Fruit fly (Drosophila melanogaster) whole organism, embryonic: ENCODE measurements around the gene gry.

Source experiments
- C15 ChIP-seq: fragments of 200-800 bp; sonication (Bioruptor generic); IDR thresholded peaks from 3 replicates; pipeline ENCODE4 v1.3.6; 2022; ENCODE audit warnings: missing biosample characterization, missing genetic modification characterization
- CG10654 ChIP-seq: fragments of 200-800 bp; sonication (Bioruptor generic); optimal IDR thresholded peaks from 2 replicates; lab custom pipeline; 2016; ENCODE audit warnings: missing biosample characterization, missing genetic modification characterization
- CG12744 ChIP-seq: fragments of 200-800 bp; sonication (Bioruptor generic); optimal IDR thresholded peaks from 2 replicates; lab custom pipeline; 2016; ENCODE audit warnings: missing biosample characterization, missing genetic modification characterization
- CG13287 ChIP-seq: fragments of 200-800 bp; sonication (Bioruptor generic); IDR thresholded peaks from 2 replicates; pipeline ENCODE4 v1.3.6; 2022; ENCODE audit warnings: missing biosample characterization, missing genetic modification characterization; ENCODE audit not compliant: partially characterized antibody
- CG1602 ChIP-seq: fragments of 200-800 bp; sonication (Bioruptor generic); optimal IDR thresholded peaks from 3 replicates; lab custom pipeline; 2016; ENCODE audit warnings: missing biosample characterization, missing genetic modification characterization
- CG16815 ChIP-seq: fragments of 200-800 bp; sonication (Bioruptor generic); optimal IDR thresholded peaks from 3 replicates; lab custom pipeline; 2017; ENCODE audit warnings: missing biosample characterization, mild to moderate bottlenecking, missing genetic modification characterization
- CG3163 ChIP-seq: fragments of 200-800 bp; sonication (Bioruptor generic); optimal IDR thresholded peaks from 3 replicates; lab custom pipeline; 2016; ENCODE audit warnings: missing biosample characterization, missing genetic modification characterization
- CG32767 ChIP-seq: fragments of 200-800 bp; sonication (Bioruptor generic); IDR thresholded peaks from 2 replicates; pipeline ENCODE4 v1.3.6; 2022; ENCODE audit warnings: missing biosample characterization, missing genetic modification characterization
- CG34224 ChIP-seq: fragments of 200-800 bp; sonication (Bioruptor generic); IDR thresholded peaks from 3 replicates; pipeline ENCODE4 v1.3.6; 2022; ENCODE audit warnings: missing biosample characterization, missing genetic modification characterization; ENCODE audit not compliant: partially characterized antibody
- CG4282 ChIP-seq: fragments of 200-800 bp; sonication (Bioruptor generic); optimal IDR thresholded peaks from 2 replicates; lab custom pipeline; 2016; ENCODE audit warnings: missing biosample characterization, missing genetic modification characterization
- CG4328 ChIP-seq: fragments of 200-800 bp; sonication (Bioruptor generic); optimal IDR thresholded peaks from 3 replicates; lab custom pipeline; 2017; ENCODE audit warnings: missing biosample characterization, missing genetic modification reagents, missing genetic modification characterization
- CG4424 ChIP-seq: fragments of 200-800 bp; sonication (Bioruptor generic); optimal IDR thresholded peaks from 3 replicates; lab custom pipeline; 2016; ENCODE audit warnings: missing biosample characterization, missing genetic modification characterization
- CHES-1-like ChIP-seq: fragments of 200-800 bp; sonication (Bioruptor generic); optimal IDR thresholded peaks from 2 replicates; lab custom pipeline; 2016; ENCODE audit warnings: missing biosample characterization, missing genetic modification characterization
- Dad ChIP-seq: fragments of 200-800 bp; sonication (Bioruptor generic); optimal IDR thresholded peaks from 3 replicates; lab custom pipeline; 2016; ENCODE audit warnings: missing biosample characterization, missing genetic modification characterization
- Doc3 ChIP-seq: fragments of 200-800 bp; sonication (Bioruptor generic); IDR thresholded peaks from 3 replicates; pipeline ENCODE4 v1.3.6; 2022; ENCODE audit warnings: missing biosample characterization, missing genetic modification characterization; ENCODE audit not compliant: partially characterized antibody
- E2f1 ChIP-seq: fragments of 200-800 bp; sonication (Bioruptor generic); IDR thresholded peaks from 2 replicates; pipeline ENCODE4 v1.3.6; 2022; ENCODE audit warnings: missing biosample characterization, missing genetic modification characterization
- HLH3B ChIP-seq: fragments of 200-800 bp; sonication (Bioruptor generic); IDR thresholded peaks from 2 replicates; pipeline ENCODE4 v1.3.6; 2022; ENCODE audit warnings: missing biosample characterization, missing genetic modification characterization
- Hmr ChIP-seq: fragments of 200-800 bp; sonication (Bioruptor generic); optimal IDR thresholded peaks from 3 replicates; lab custom pipeline; 2017; ENCODE audit warnings: mild to moderate bottlenecking, missing biosample characterization, missing genetic modification reagents, missing genetic modification characterization
- Hsf ChIP-seq: fragments of 200-800 bp; sonication (Bioruptor generic); optimal IDR thresholded peaks from 3 replicates; lab custom pipeline; 2016; ENCODE audit warnings: missing biosample characterization, missing genetic modification characterization
- Kr ChIP-seq: fragments of 200-800 bp; sonication (Bioruptor generic); optimal IDR thresholded peaks from 2 replicates; lab custom pipeline; 2017; ENCODE audit warnings: missing biosample characterization, mild to moderate bottlenecking, missing genetic modification characterization
- MBD-R2 ChIP-seq: fragments of 200-800 bp; sonication (Bioruptor generic); IDR thresholded peaks from 2 replicates; pipeline ENCODE4 v1.3.6; 2022; ENCODE audit warnings: missing biosample characterization, missing genetic modification characterization
- Max ChIP-seq: fragments of 200-800 bp; sonication (Bioruptor generic); optimal IDR thresholded peaks from 2 replicates; lab custom pipeline; 2016; ENCODE audit warnings: missing biosample characterization, mild to moderate bottlenecking, missing genetic modification characterization
- Rx ChIP-seq: fragments of 200-800 bp; sonication (Bioruptor generic); IDR thresholded peaks from 2 replicates; pipeline ENCODE4 v1.3.6; 2022; ENCODE audit warnings: missing biosample characterization, missing genetic modification characterization
- Six4 ChIP-seq: fragments of 200-800 bp; sonication (Bioruptor generic); optimal IDR thresholded peaks from 2 replicates; lab custom pipeline; 2016; ENCODE audit warnings: missing biosample characterization, missing genetic modification characterization
- Sox100B ChIP-seq: fragments of 200-800 bp; sonication (Bioruptor generic); optimal IDR thresholded peaks from 3 replicates; lab custom pipeline; 2018; ENCODE audit warnings: missing biosample characterization, mild to moderate bottlenecking, missing genetic modification characterization
- Sox102F ChIP-seq: fragments of 200-800 bp; sonication (Bioruptor generic); optimal IDR thresholded peaks from 2 replicates; lab custom pipeline; 2018; ENCODE audit warnings: missing biosample characterization, mild to moderate bottlenecking, missing genetic modification characterization, moderate library complexity
- Spps ChIP-seq: fragments of 200-800 bp; sonication (Bioruptor generic); optimal IDR thresholded peaks from 2 replicates; lab custom pipeline; 2018; ENCODE audit warnings: missing biosample characterization, mild to moderate bottlenecking, missing genetic modification characterization
- Stat92E ChIP-seq, 3 experiments: fragments of >200 bp in 2 of 3; fragments of 200-800 bp in 1 of 3; sonication (Bioruptor generic) in 1 of 3; optimal IDR thresholded peaks; 2 replicates each; lab custom pipeline; 2017 to 2019; ENCODE audit warnings: missing biosample characterization in 3 of 3, missing genetic modification characterization in 3 of 3, mild to moderate bottlenecking in 1 of 3, moderate library complexity in 1 of 3
- abd-A ChIP-seq: fragments of 200-800 bp; sonication (Bioruptor generic); optimal IDR thresholded peaks from 3 replicates; lab custom pipeline; 2019; ENCODE audit warnings: missing biosample characterization, mild to moderate bottlenecking, missing genetic modification characterization, moderate library complexity
- cg ChIP-seq: fragments of 200-800 bp; sonication (Bioruptor generic); optimal IDR thresholded peaks from 3 replicates; lab custom pipeline; 2019; ENCODE audit warnings: missing biosample characterization, mild to moderate bottlenecking, missing genetic modification characterization, moderate library complexity
- crc ChIP-seq: fragments of 200-800 bp; sonication (Bioruptor generic); optimal IDR thresholded peaks from 2 replicates; lab custom pipeline; 2016; ENCODE audit warnings: missing biosample characterization, missing genetic modification characterization
- crol ChIP-seq: fragments of 200-800 bp; sonication (Bioruptor generic); IDR thresholded peaks from 2 replicates; pipeline ENCODE4 v1.3.6; 2022; ENCODE audit warnings: missing biosample characterization, missing genetic modification characterization
- dan ChIP-seq: fragments of 200-800 bp; sonication (Bioruptor generic); IDR thresholded peaks from 2 replicates; pipeline ENCODE4 v1.3.6; 2022; ENCODE audit warnings: missing biosample characterization, missing genetic modification characterization
- emc ChIP-seq: fragments of 200-800 bp; sonication (Bioruptor generic); optimal IDR thresholded peaks from 2 replicates; lab custom pipeline; 2016; ENCODE audit warnings: missing biosample characterization, missing genetic modification characterization
- eve ChIP-seq, 2 experiments: fragments of >200 bp; optimal IDR thresholded peaks; 2 replicates each; lab custom pipeline; 2017; ENCODE audit warnings: missing biosample characterization in 2 of 2, missing genetic modification characterization in 2 of 2
- gfzf ChIP-seq: fragments of 200-800 bp; sonication (Bioruptor generic); optimal IDR thresholded peaks from 2 replicates; lab custom pipeline; 2016; ENCODE audit warnings: missing biosample characterization, mild to moderate bottlenecking, missing genetic modification characterization, moderate library complexity
- grau ChIP-seq: fragments of 200-800 bp; optimal IDR thresholded peaks from 3 replicates; lab custom pipeline; 2019; ENCODE audit warnings: missing biosample characterization, mild to moderate bottlenecking, missing genetic modification characterization, moderate library complexity
- gt ChIP-seq: fragments of 200-800 bp; sonication (Bioruptor generic); IDR thresholded peaks from 2 replicates; pipeline ENCODE4 v1.3.6; 2022; ENCODE audit warnings: missing biosample characterization, missing genetic modification characterization
- her ChIP-seq: fragments of 200-800 bp; sonication (Bioruptor generic); optimal IDR thresholded peaks from 2 replicates; lab custom pipeline; 2016; ENCODE audit warnings: missing biosample characterization, missing genetic modification characterization
- jigr1 ChIP-seq: fragments of 200-800 bp; sonication (Bioruptor generic); IDR thresholded peaks from 3 replicates; pipeline ENCODE4 v1.3.6; 2022; ENCODE audit warnings: missing biosample characterization, missing genetic modification characterization
- jing ChIP-seq: fragments of 200-800 bp; sonication (Bioruptor generic); optimal IDR thresholded peaks from 2 replicates; lab custom pipeline; 2018; ENCODE audit warnings: missing biosample characterization, mild to moderate bottlenecking, missing genetic modification characterization
- mld ChIP-seq: fragments of 200-800 bp; sonication (Bioruptor generic); IDR thresholded peaks from 3 replicates; pipeline ENCODE4 v1.3.6; 2022; ENCODE audit warnings: missing biosample characterization, missing genetic modification characterization; ENCODE audit not compliant: partially characterized antibody
- nerfin-2 ChIP-seq: fragments of 200-800 bp; sonication (Bioruptor generic); IDR thresholded peaks from 2 replicates; pipeline ENCODE4 v1.3.6; 2022; ENCODE audit warnings: missing biosample characterization, missing genetic modification characterization; ENCODE audit not compliant: partially characterized antibody
- pho ChIP-seq: fragments of 200-800 bp; sonication (Bioruptor generic); optimal IDR thresholded peaks from 2 replicates; lab custom pipeline; 2016; ENCODE audit warnings: missing biosample characterization, missing genetic modification characterization
- sens ChIP-seq: fragments of 200-800 bp; sonication (Bioruptor generic); peaks from one replicate; lab custom pipeline; 2016; ENCODE audit warnings: missing biosample characterization, missing genetic modification characterization
- slp2 ChIP-seq: fragments of 200-800 bp; sonication (Bioruptor generic); optimal IDR thresholded peaks from 2 replicates; lab custom pipeline; 2016; ENCODE audit warnings: missing biosample characterization, missing genetic modification characterization
- ssp ChIP-seq: fragments of 200-800 bp; sonication (Bioruptor generic); IDR thresholded peaks from 2 replicates; pipeline ENCODE4 v1.3.6; 2022; ENCODE audit warnings: missing biosample characterization, missing genetic modification characterization
- wek ChIP-seq: fragments of 200-800 bp; sonication (Bioruptor generic); optimal IDR thresholded peaks from 3 replicates; lab custom pipeline; 2018; ENCODE audit warnings: missing biosample characterization, mild to moderate bottlenecking, missing genetic modification characterization, moderate library complexity
- yki ChIP-seq: fragments of >200 bp; optimal IDR thresholded peaks from 3 replicates; lab custom pipeline; 2018

Gene gry

dm6 chr3L:3249997-3250774 is 51.3 kb downstream of the gry start (continued):
- TF ChIP-seq cg (GFP tag; lab: Kevin White, UChicago) (no peak), CG32767 (peak; percentile 76; the same call in 1 of the 2 replicates), CG34224 (GFP tag; lab: Robert Waterston, UW) (no peak; the same call in 2 of the 3 replicates), gt (GFP tag; lab: Robert Waterston, UW) (peak; percentile 63), nerfin-2 (GFP tag; lab: Robert Waterston, UW) (no peak), emc (GFP tag; lab: Kevin White, UChicago) (peak; percentile 88), E2f1 (GFP tag; lab: Robert Waterston, UW) (peak; percentile 79; the same call in 1 of the 2 replicates), CG1602 (GFP tag; lab: Kevin White, UChicago) (peak; percentile 97), sens (GFP tag; lab: Kevin White, UChicago) (peak; percentile 100), Dad (peak; percentile 93), CG10654 (GFP tag; lab: Kevin White, UChicago) (peak; percentile 83), crol (GFP tag; lab: Robert Waterston, UW) (no peak), CHES-1-like (GFP tag; lab: Kevin White, UChicago) (peak; percentile 95), Six4 (GFP tag; lab: Kevin White, UChicago) (peak; percentile 94), CG12744 (GFP tag; lab: Kevin White, UChicago) (peak; percentile 92), C15 (GFP tag; lab: Robert Waterston, UW) (peak; percentile 61; the same call in 1 of the 3 replicates), Stat92E (GFP tag; optimal IDR thresholded peaks at IDR 0.05; lab: Kevin White, UChicago) (peak in 1 of 3 experiments; percentile 77), jing (GFP tag; lab: Kevin White, UChicago) (peak; percentile 88), CG13287 (GFP tag; lab: Robert Waterston, UW) (peak; percentile 50), Doc3 (GFP tag; lab: Robert Waterston, UW) (no peak), mld (GFP tag; lab: Robert Waterston, UW) (no peak), CG16815 (GFP tag; lab: Kevin White, UChicago) (peak; percentile 97), Spps (tag; lab: Kevin White, UChicago) (peak; percentile 80), CG4282 (GFP tag; lab: Kevin White, UChicago) (peak; percentile 31), slp2 (GFP tag; lab: Kevin White, UChicago) (peak; percentile 96), CG4328 (GFP tag; lab: Kevin White, UChicago) (peak; percentile 92), Sox102F (GFP tag; lab: Kevin White, UChicago) (peak; percentile 94), Max (GFP tag; lab: Kevin White, UChicago) (peak; percentile 94), jigr1 (GFP tag; lab: Robert Waterston, UW) (peak; percentile 87), Hsf (peak; percentile 97), yki (lab: Kevin White, UChicago) (peak; percentile 6), gfzf (GFP tag; lab: Kevin White, UChicago) (no peak), HLH3B (GFP tag; lab: Robert Waterston, UW) (peak; percentile 85), CG4424 (GFP tag; lab: Kevin White, UChicago) (peak; percentile 97), her (GFP tag; lab: Kevin White, UChicago) (peak; percentile 88), eve (GFP tag; optimal IDR thresholded peaks at IDR 0.05; lab: Kevin White, UChicago) (peak in 1 of 2 experiments; percentile 99), wek (GFP tag; lab: Kevin White, UChicago) (no peak), pho (GFP tag; lab: Kevin White, UChicago) (peak; percentile 96), Sox100B (GFP tag; lab: Kevin White, UChicago) (peak; percentile 98), abd-A (tag; lab: Kevin White, UChicago) (no peak), CG3163 (GFP tag; lab: Kevin White, UChicago) (peak; percentile 79), crc (GFP tag; lab: Kevin White, UChicago) (peak; percentile 92), Rx (GFP tag; lab: Robert Waterston, UW) (peak; percentile 36; the same call in 1 of the 2 replicates), MBD-R2 (GFP tag; lab: Robert Waterston, UW) (peak; percentile 61; the same call in 1 of the 2 replicates), grau (tag; lab: Kevin White, UChicago) (peak; percentile 96), ssp (GFP tag; lab: Robert Waterston, UW) (peak; percentile 72), Kr (peak; percentile 15), dan (GFP tag; lab: Robert Waterston, UW) (peak; percentile 27; the same call in 1 of the 2 replicates), Hmr (GFP tag; lab: Kevin White, UChicago) (peak; percentile 94)
